Fruit fly (Drosophila melanogaster): ENCODE data around the gene Prp3.

The Prp3 gene

dm6 chr3L:19900184-19901089, 9.7 kb upstream of the Prp3 start:
- TF ChIP-seq CG17801 (GFP tag; optimal IDR thresholded peaks at IDR 0.05; ENCODE audit: partially characterized antibody): no peak

- no peak for TF ChIP-seq CG17801 (GFP tag; optimal IDR thresholded peaks at IDR 0.05; ENCODE audit: partially characterized antibody)
Measured at dm6 chr3L:19901486-19902255, 8.4 kb upstream of the Prp3 start.

dm6 chr3L:19902560-19903399, 7.3 kb upstream of the Prp3 start:
- TF ChIP-seq CG17801 (GFP tag; optimal IDR thresholded peaks at IDR 0.05; ENCODE audit: partially characterized antibody): peak; percentile 50

- TF ChIP-seq CG17801 (GFP tag; optimal IDR thresholded peaks at IDR 0.05; ENCODE audit: partially characterized antibody): no peak
Measured at dm6 chr3L:19903400-19903846, 6.7 kb upstream of the Prp3 start.

dm6 chr3L:19904411-19905135, 5.5 kb upstream of the Prp3 start:
- peak; percentile 25 for TF ChIP-seq CG17801 (GFP tag; optimal IDR thresholded peaks at IDR 0.05; ENCODE audit: partially characterized antibody)

dm6 chr3L:19905427-19905826, 4.7 kb upstream of the Prp3 start:
- TF ChIP-seq CG17801 (GFP tag; optimal IDR thresholded peaks at IDR 0.05; ENCODE audit: partially characterized antibody): no peak

- TF ChIP-seq CG17801 (GFP tag; optimal IDR thresholded peaks at IDR 0.05; ENCODE audit: partially characterized antibody): peak; percentile 59
Measured at dm6 chr3L:19906148-19906752, 3.9 kb upstream of the Prp3 start.

- no peak for TF ChIP-seq CG17801 (GFP tag; optimal IDR thresholded peaks at IDR 0.05; ENCODE audit: partially characterized antibody)
Measured at dm6 chr3L:19906780-19907705, 3.1 kb upstream of the Prp3 start.

dm6 chr3L:19907706-19908070, 2.4 kb upstream of the Prp3 start:
- TF ChIP-seq CG17801 (GFP tag; optimal IDR thresholded peaks at IDR 0.05; ENCODE audit: partially characterized antibody): no peak

- no peak for TF ChIP-seq CG17801 (GFP tag; optimal IDR thresholded peaks at IDR 0.05; ENCODE audit: partially characterized antibody)
Measured at dm6 chr3L:19908201-19909127, 1.6 kb upstream of the Prp3 start.

dm6 chr3L:19909234-19910053, 656 bp upstream of the Prp3 start:
- no peak for TF ChIP-seq CG17801 (GFP tag; optimal IDR thresholded peaks at IDR 0.05; ENCODE audit: partially characterized antibody)

All from ovary, adult (tissue).